Worm (Caenorhabditis elegans) whole organism, L4 larva: ENCODE data around the gene T16G12.7.

Experiments used
- F10B5.3 ChIP-seq: sonication (generic microtip); optimal IDR thresholded peaks from 2 replicates; lab custom pipeline; 2016; ENCODE audit warnings: mild to moderate bottlenecking, missing genetic modification characterization, missing compliant biosample characterization
- Y48G9A.11 ChIP-seq: fragments of 200-800 bp; sonication (Bioruptor generic); IDR thresholded peaks from 2 replicates; pipeline ENCODE4 v1.3.6; 2022; ENCODE audit warnings: missing genetic modification reagents, missing genetic modification characterization, missing compliant biosample characterization
- ceh-20 ChIP-seq: fragments of 200-800 bp; sonication (Bioruptor generic); IDR thresholded peaks from 2 replicates; pipeline ENCODE4 v1.3.6; 2022; ENCODE audit warnings: missing genetic modification reagents, missing genetic modification characterization, missing compliant biosample characterization
- daf-19 ChIP-seq: fragments of 200-800 bp; sonication (Bioruptor generic); conservative IDR thresholded peaks from 2 replicates; pipeline ENCODE4 v1.3.6; 2022; ENCODE audit warnings: missing genetic modification characterization, missing compliant biosample characterization
- daf-8 ChIP-seq: fragments of 200-800 bp; sonication (Bioruptor generic); IDR thresholded peaks from 2 replicates; pipeline ENCODE4 v1.3.6; 2022; ENCODE audit warnings: missing genetic modification characterization, missing compliant biosample characterization
- fkh-10 ChIP-seq: fragments of 150-350 bp; optimal IDR thresholded peaks from 2 replicates; lab custom pipeline; 2014; ENCODE audit warnings: missing biosample characterization, missing genetic modification reagents, missing genetic modification characterization
- fos-1 ChIP-seq: fragments of 150-350 bp; optimal IDR thresholded peaks from 2 replicates; lab custom pipeline; 2014; ENCODE audit warnings: missing biosample characterization, missing genetic modification characterization
- lim-7 ChIP-seq: fragments of 200-800 bp; sonication (Bioruptor generic); IDR thresholded peaks from 2 replicates; pipeline ENCODE4 v1.3.6; 2022; ENCODE audit warnings: missing genetic modification characterization, missing compliant biosample characterization
- nhr-237 ChIP-seq: sonication (generic microtip); optimal IDR thresholded peaks from 2 replicates; lab custom pipeline; 2017; ENCODE audit warnings: missing biosample characterization, missing genetic modification characterization
- nhr-76 ChIP-seq: fragments of 150-350 bp; optimal IDR thresholded peaks from 2 replicates; lab custom pipeline; 2014; ENCODE audit warnings: missing biosample characterization, missing genetic modification characterization
- pqm-1 ChIP-seq: sonication (generic microtip); optimal IDR thresholded peaks from 2 replicates; lab custom pipeline; 2017; ENCODE audit warnings: missing biosample characterization, missing genetic modification characterization
- unc-39 ChIP-seq: sonication (generic microtip); optimal IDR thresholded peaks from 2 replicates; lab custom pipeline; 2017; ENCODE audit warnings: missing biosample characterization, missing genetic modification characterization
- ztf-7 ChIP-seq: fragments of 150-350 bp; optimal IDR thresholded peaks from 2 replicates; lab custom pipeline; 2014; ENCODE audit warnings: missing biosample characterization, missing genetic modification characterization

- TF ChIP-seq fkh-10 (GFP tag; lab: Kevin White, UChicago): no peak
- TF ChIP-seq nhr-237: no peak
- no peak for TF ChIP-seq pqm-1 (tag; lab: Kevin White, UChicago)
- no peak for TF ChIP-seq Y48G9A.11 (GFP tag; lab: Robert Waterston, UW)
- TF ChIP-seq unc-39: no peak
- no peak for TF ChIP-seq daf-8 (GFP tag; lab: Robert Waterston, UW)
- no peak for TF ChIP-seq lim-7 (GFP tag; lab: Robert Waterston, UW)
- TF ChIP-seq fos-1: no peak
- TF ChIP-seq ceh-20 (GFP tag; lab: Robert Waterston, UW): no peak
- no peak for TF ChIP-seq F10B5.3 (tag; lab: Kevin White, UChicago)
- no peak for TF ChIP-seq nhr-76 (tag; lab: Kevin White, UChicago)
- no peak for TF ChIP-seq daf-19
- no peak for TF ChIP-seq ztf-7 (tag; lab: Kevin White, UChicago)
Observed at ce11 chrIII:10018007-10018406, 21.9 kb downstream of the T16G12.7 start.
